Worm (Caenorhabditis elegans) whole organism, L1 larva: ENCODE results near the gene F07C6.4.

ENCODE experiments used
- C04F5.9 ChIP-seq: sonication (generic microtip); optimal IDR thresholded peaks from 2 replicates; lab custom pipeline; 2016; ENCODE audit warnings: missing genetic modification characterization, missing compliant biosample characterization
- ama-1 ChIP-seq: fragments of 150-350 bp; optimal IDR thresholded peaks from 2 replicates; lab custom pipeline; 2014
- blmp-1 ChIP-seq: fragments of 150-350 bp; optimal IDR thresholded peaks from 2 replicates; lab custom pipeline; 2014; ENCODE audit warnings: missing biosample characterization, missing genetic modification characterization
- ceh-8 ChIP-seq: fragments of 200-800 bp; sonication (Bioruptor generic); optimal IDR thresholded peaks from 2 replicates; lab custom pipeline; 2018; ENCODE audit warnings: mild to moderate bottlenecking, missing genetic modification characterization, moderate library complexity, missing compliant biosample characterization
- ceh-82 ChIP-seq, 3 experiments: fragments of 150-350 bp in 1 of 3; sonication (generic microtip) in 2 of 3; optimal IDR thresholded peaks; 2 replicates each; lab custom pipeline; 2014 to 2017; ENCODE audit warnings: missing biosample characterization in 3 of 3, missing genetic modification characterization in 3 of 3
- dpl-1 ChIP-seq, 3 experiments: fragments of 150-350 bp in 2 of 3; sonication (generic microtip) in 1 of 3; optimal IDR thresholded peaks; 2 replicates each; lab custom pipeline; 2014 to 2017; ENCODE audit warnings: missing biosample characterization in 3 of 3, missing genetic modification characterization in 3 of 3, missing genetic modification reagents in 3 of 3
- dsc-1 ChIP-seq: sonication (generic microtip); optimal IDR thresholded peaks from 2 replicates; lab custom pipeline; 2016; ENCODE audit warnings: mild to moderate bottlenecking, missing genetic modification characterization, missing compliant biosample characterization
- efl-1 ChIP-seq, 4 experiments: fragments of 150-350 bp; optimal IDR thresholded peaks in 3 of 4; peaks in 1 of 4; 1 replicate in 1 of 4; 2 replicates in 3 of 4; lab custom pipeline; 2014; ENCODE audit warnings: missing biosample characterization in 2 of 4, missing genetic modification characterization in 2 of 4, missing genetic modification reagents in 2 of 4
- elt-2 ChIP-seq: sonication (generic microtip); optimal IDR thresholded peaks from 2 replicates; lab custom pipeline; 2016; ENCODE audit warnings: missing genetic modification characterization, mild to moderate bottlenecking, inconsistent platforms, missing compliant biosample characterization, missing genetic modification reagents
- fkh-8 ChIP-seq: sonication (generic microtip); optimal IDR thresholded peaks from 2 replicates; lab custom pipeline; 2016; ENCODE audit warnings: mild to moderate bottlenecking, missing genetic modification characterization, missing compliant biosample characterization
- hlh-4 ChIP-seq: sonication (generic microtip); optimal IDR thresholded peaks from 2 replicates; lab custom pipeline; 2016; ENCODE audit warnings: mild to moderate bottlenecking, missing genetic modification characterization, missing compliant biosample characterization
- irx-1 ChIP-seq: sonication (generic microtip); optimal IDR thresholded peaks from 2 replicates; lab custom pipeline; 2016; ENCODE audit warnings: missing genetic modification characterization, missing compliant biosample characterization
- jun-1 ChIP-seq: fragments of 150-350 bp; optimal IDR thresholded peaks from 2 replicates; lab custom pipeline; 2014; ENCODE audit warnings: missing biosample characterization, missing genetic modification reagents, missing genetic modification characterization
- lin-14 ChIP-seq: fragments of 200-800 bp; sonication (Bioruptor generic); optimal IDR thresholded peaks from 2 replicates; lab custom pipeline; 2018; ENCODE audit warnings: mild to moderate bottlenecking, missing genetic modification characterization, moderate library complexity, missing compliant biosample characterization
- lir-3 ChIP-seq: sonication (generic microtip); optimal IDR thresholded peaks from 2 replicates; lab custom pipeline; 2016; ENCODE audit warnings: mild to moderate bottlenecking, missing genetic modification characterization, moderate library complexity, missing compliant biosample characterization; ENCODE audit not compliant: poor library complexity
- lsy-2 ChIP-seq, 2 experiments: fragments of 150-350 bp; optimal IDR thresholded peaks; 2 replicates each; lab custom pipeline; 2014; ENCODE audit warnings: missing biosample characterization in 2 of 2, missing genetic modification characterization in 2 of 2
- mdl-1 ChIP-seq, 2 experiments: fragments of 150-350 bp; optimal IDR thresholded peaks; 2 replicates each; lab custom pipeline; 2014 to 2017; ENCODE audit warnings: missing biosample characterization in 2 of 2, missing genetic modification characterization in 2 of 2, inconsistent platforms in 1 of 2
- mef-2 ChIP-seq: fragments of 150-350 bp; optimal IDR thresholded peaks from 2 replicates; lab custom pipeline; 2014; ENCODE audit warnings: missing biosample characterization, missing genetic modification characterization
- nhr-11 ChIP-seq: fragments of 150-350 bp; optimal IDR thresholded peaks from 2 replicates; lab custom pipeline; 2014; ENCODE audit warnings: missing biosample characterization, missing genetic modification characterization
- nhr-20 ChIP-seq: sonication (generic microtip); optimal IDR thresholded peaks from 2 replicates; lab custom pipeline; 2016; ENCODE audit warnings: mild to moderate bottlenecking, missing genetic modification characterization, missing compliant biosample characterization
- nhr-237 ChIP-seq: fragments of 150-350 bp; optimal IDR thresholded peaks from 2 replicates; lab custom pipeline; 2014; ENCODE audit warnings: missing biosample characterization, missing genetic modification characterization
- nhr-28 ChIP-seq: fragments of 150-350 bp; optimal IDR thresholded peaks from 2 replicates; lab custom pipeline; 2014; ENCODE audit warnings: missing biosample characterization, missing genetic modification characterization
- nhr-71 ChIP-seq: sonication (generic microtip); optimal IDR thresholded peaks from 2 replicates; lab custom pipeline; 2016; ENCODE audit warnings: mild to moderate bottlenecking, missing genetic modification characterization, moderate library complexity, missing compliant biosample characterization
- pag-3 ChIP-seq: sonication (generic microtip); optimal IDR thresholded peaks from 2 replicates; lab custom pipeline; 2017; ENCODE audit warnings: missing genetic modification characterization, mild to moderate bottlenecking, missing compliant biosample characterization, antibody characterized with exemption, borderline replicate concordance; ENCODE audit not compliant: insufficient read depth
- pax-3 ChIP-seq: fragments of 200-800 bp; sonication (Bioruptor generic); optimal IDR thresholded peaks from 2 replicates; lab custom pipeline; 2018; ENCODE audit warnings: mild to moderate bottlenecking, missing genetic modification characterization, moderate library complexity, missing compliant biosample characterization
- pqm-1 ChIP-seq: sonication (generic microtip); optimal IDR thresholded peaks from 3 replicates; lab custom pipeline; 2017; ENCODE audit warnings: missing biosample characterization, missing genetic modification characterization
- sptf-1 ChIP-seq: fragments of 150-350 bp; optimal IDR thresholded peaks from 2 replicates; lab custom pipeline; 2014; ENCODE audit warnings: missing biosample characterization, missing genetic modification characterization
- sup-37 ChIP-seq: fragments of 200-800 bp; sonication (Bioruptor generic); optimal IDR thresholded peaks from 2 replicates; lab custom pipeline; 2018; ENCODE audit warnings: mild to moderate bottlenecking, missing genetic modification characterization, missing compliant biosample characterization
- tbx-2 ChIP-seq: sonication (generic microtip); optimal IDR thresholded peaks from 2 replicates; lab custom pipeline; 2016; ENCODE audit warnings: missing genetic modification characterization, missing compliant biosample characterization
- unc-62 ChIP-seq: fragments of 150-350 bp; optimal IDR thresholded peaks from 2 replicates; lab custom pipeline; 2014; ENCODE audit warnings: missing biosample characterization, missing genetic modification reagents, missing genetic modification characterization
- unc-98 ChIP-seq: fragments of 200-800 bp; sonication (Bioruptor generic); IDR thresholded peaks from 2 replicates; pipeline ENCODE4 v1.3.6; 2022; ENCODE audit warnings: missing genetic modification characterization, missing compliant biosample characterization
- vab-15 ChIP-seq: sonication (generic microtip); optimal IDR thresholded peaks from 2 replicates; lab custom pipeline; 2017; ENCODE audit warnings: missing genotype, mild to moderate bottlenecking, missing genetic modification characterization, missing compliant biosample characterization
- zip-4 ChIP-seq: fragments of 200-800 bp; sonication (Bioruptor generic); optimal IDR thresholded peaks from 2 replicates; lab custom pipeline; 2018; ENCODE audit warnings: mild to moderate bottlenecking, missing genetic modification characterization, moderate library complexity, missing compliant biosample characterization
- ztf-11 ChIP-seq, 2 experiments: sonication (generic microtip); optimal IDR thresholded peaks; 2 replicates each; lab custom pipeline; 2016 to 2017; ENCODE audit warnings: missing genetic modification characterization in 2 of 2, missing biosample characterization in 1 of 2, missing compliant biosample characterization in 1 of 2

F07C6.4 gene

DNA sequence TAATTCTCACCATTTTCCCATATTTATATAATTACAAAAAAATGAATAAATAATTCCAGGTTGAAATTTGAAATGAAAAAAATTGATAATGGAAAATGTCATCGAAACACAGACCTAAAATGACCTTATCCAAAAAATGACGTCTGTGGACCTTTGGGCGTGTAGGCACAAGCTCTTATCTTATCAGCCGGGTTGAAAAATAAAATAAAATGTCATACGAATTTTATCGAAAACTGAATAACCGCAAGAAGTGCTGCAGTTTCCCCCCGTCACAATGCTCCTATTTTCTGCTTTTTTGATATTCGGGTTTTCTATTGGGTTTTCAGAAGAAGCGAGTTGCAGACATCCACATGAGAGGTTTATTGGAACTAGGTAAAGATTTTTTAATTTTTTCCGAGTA is 60.2 kb downstream of the F07C6.4 start, which contains the start of gene clec-186:
Gene clec-186 (plus strand): TSS at position 226 of the 400 bp plus-strand sequence.
- TF ChIP-seq sptf-1 (tag; lab: Kevin White, UChicago) (no peak), nhr-20 (tag; lab: Kevin White, UChicago) (peak; percentile 18), efl-1 (optimal IDR thresholded peaks at IDR 0.05; lab: Kevin White, UChicago) (no peak), efl-1 (GFP tag; optimal IDR thresholded peaks at IDR 0.05 in 1 of 2; lab: Kevin White, UChicago) (peak in 1 of 2 experiments; percentile 20), nhr-71 (tag; lab: Kevin White, UChicago) (no peak), tbx-2 (tag; lab: Kevin White, UChicago) (no peak), pax-3 (tag; lab: Kevin White, UChicago) (peak; percentile 45), vab-15 (no peak), pag-3 (tag; lab: Kevin White, UChicago) (no peak), unc-98 (GFP tag; lab: Robert Waterston, UW) (no peak), ceh-82 (tag; optimal IDR thresholded peaks at IDR 0.05; lab: Kevin White, UChicago) (no peak), unc-62 (no peak), lin-14 (no peak), nhr-237 (tag; lab: Kevin White, UChicago) (no peak), ztf-11 (tag; optimal IDR thresholded peaks at IDR 0.05; lab: Kevin White, UChicago) (no peak), lsy-2 (tag; optimal IDR thresholded peaks at IDR 0.05; lab: Kevin White, UChicago) (no peak), mdl-1 (tag; optimal IDR thresholded peaks at IDR 0.05; lab: Kevin White, UChicago) (no peak), elt-2 (peak; percentile 97), pqm-1 (peak; percentile 40), zip-4 (GFP tag; lab: Kevin White, UChicago) (no peak), lir-3 (tag; lab: Kevin White, UChicago) (no peak), hlh-4 (tag; lab: Kevin White, UChicago) (no peak), ceh-8 (GFP tag; lab: Kevin White, UChicago) (no peak), irx-1 (tag; lab: Kevin White, UChicago) (no peak), jun-1 (tag; lab: Kevin White, UChicago) (peak; percentile 5)

DNA sequence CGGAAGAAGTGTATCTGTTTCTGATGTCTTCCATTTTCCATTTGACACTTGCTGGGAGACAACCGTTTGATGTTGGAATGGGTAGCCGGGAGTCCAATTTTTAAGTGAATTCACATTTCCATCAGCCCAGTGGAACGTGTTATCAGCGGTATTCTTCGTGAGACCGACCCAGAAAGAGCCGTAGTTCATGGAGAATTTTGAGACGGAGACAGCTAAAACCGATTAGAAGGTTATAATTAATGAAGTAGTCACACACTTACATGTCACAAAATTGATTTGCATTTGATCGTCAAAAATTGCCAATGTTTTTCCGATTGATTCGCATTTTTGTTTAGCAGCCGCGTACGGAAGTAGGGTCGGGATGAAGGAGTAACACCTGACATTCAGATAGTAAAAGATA is 63.7 kb downstream of the F07C6.4 start:
- no peak for TF ChIP-seq jun-1 (tag; lab: Kevin White, UChicago)
- TF ChIP-seq elt-2 = peak; percentile 34

DNA sequence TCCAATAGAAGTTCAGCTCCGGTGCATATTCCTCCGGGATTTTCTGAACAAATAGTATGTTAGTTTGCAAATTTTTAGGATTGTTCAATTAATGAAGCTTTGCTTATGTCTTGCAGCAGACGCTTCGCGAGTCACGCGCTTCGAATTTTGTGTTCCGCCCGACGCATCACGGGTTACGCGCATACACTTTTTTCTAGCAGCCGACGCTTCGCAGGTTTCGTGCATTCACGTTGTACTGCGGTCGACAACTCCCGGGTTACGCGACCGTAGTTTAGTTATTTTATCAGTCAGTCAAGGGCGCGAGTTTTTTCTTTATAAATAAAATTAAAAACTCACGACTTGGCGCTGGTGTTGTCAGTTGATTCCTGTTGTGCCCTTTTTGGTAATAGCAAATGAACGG is 64.1 kb downstream of the F07C6.4 start:
- TF ChIP-seq ama-1 (lab: Kevin White, UChicago) (no peak), elt-2 (no peak), mef-2 (tag; lab: Kevin White, UChicago) (no peak), nhr-11 (tag; lab: Kevin White, UChicago) (no peak), ztf-11 (tag; optimal IDR thresholded peaks at IDR 0.05; lab: Kevin White, UChicago) (no peak)

DNA sequence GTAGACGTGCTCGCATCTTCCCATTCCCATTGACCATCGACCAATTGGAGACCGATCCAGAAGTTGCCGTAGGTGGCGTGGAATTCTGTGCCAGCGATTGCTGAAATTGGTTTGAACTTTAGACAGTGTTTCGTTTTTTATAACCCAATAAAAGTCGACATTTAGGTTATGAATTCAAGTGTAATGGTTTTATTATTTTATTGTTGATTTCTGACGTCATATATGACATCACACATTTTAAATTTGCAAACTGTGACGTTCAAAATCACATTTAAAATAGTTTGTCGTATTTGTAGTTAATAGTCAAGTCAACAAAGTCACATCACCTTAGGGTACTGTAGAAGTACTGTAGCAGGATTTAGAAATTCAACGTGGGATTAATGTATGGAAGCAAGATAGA is 64.6 kb downstream of the F07C6.4 start:
- TF ChIP-seq nhr-28 (no peak), sup-37 (GFP tag; lab: Kevin White, UChicago) (no peak), dsc-1 (tag; lab: Kevin White, UChicago) (no peak), lin-14 (no peak), dpl-1 (GFP tag; optimal IDR thresholded peaks at IDR 0.05; lab: Kevin White, UChicago) (no peak), mef-2 (tag; lab: Kevin White, UChicago) (no peak), C04F5.9 (tag; lab: Kevin White, UChicago) (no peak), fkh-8 (tag; lab: Kevin White, UChicago) (no peak), blmp-1 (tag; lab: Kevin White, UChicago) (no peak), tbx-2 (tag; lab: Kevin White, UChicago) (no peak)
